Fruit fly (Drosophila melanogaster) S2 (cell line): ENCODE measurements around the gene CG7214.
"Not testable (repeated sequence)": the region's sequence is repeated elsewhere in the genome, so short reads cannot be mapped to it uniquely, and the experiment has no call there.

ENCODE experiments used
- CG8478 ChIP-seq: fragments of >200 bp; optimal IDR thresholded peaks from 2 replicates; lab custom pipeline; 2018
- CTCF ChIP-seq, 2 experiments: fragments of >200 bp; optimal IDR thresholded peaks; 2 replicates each; lab custom pipeline; 2018

DNA sequence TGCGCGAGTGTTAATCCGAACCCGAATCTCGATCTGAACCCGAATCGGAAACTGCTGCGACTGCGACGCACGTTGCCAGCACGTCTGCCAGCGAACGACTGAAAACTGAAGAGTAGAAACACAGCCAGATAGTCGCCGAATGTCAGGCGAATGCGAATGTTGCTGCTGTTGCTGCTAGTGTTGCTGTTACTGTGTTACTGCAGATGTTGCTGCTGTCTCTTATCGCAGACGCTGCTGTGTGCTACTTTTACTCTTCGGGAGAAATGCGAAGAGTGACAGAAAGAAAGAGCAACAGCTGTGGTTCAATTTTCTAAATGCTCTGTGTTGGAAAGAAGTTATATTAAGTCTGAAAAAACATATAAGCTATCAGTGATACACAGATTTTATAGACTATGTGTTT lies 5.9 kb downstream of the CG7214 start, which contains the start of gene CG31904:
- not testable (repeated sequence) for TF ChIP-seq CG8478 (lab: Kevin White, UChicago); CTCF (optimal IDR thresholded peaks at IDR 0.05; lab: Kevin White, UChicago)
